Fruit fly (Drosophila melanogaster): ENCODE results near the gene CG9121.

CG9121 gene

DNA sequence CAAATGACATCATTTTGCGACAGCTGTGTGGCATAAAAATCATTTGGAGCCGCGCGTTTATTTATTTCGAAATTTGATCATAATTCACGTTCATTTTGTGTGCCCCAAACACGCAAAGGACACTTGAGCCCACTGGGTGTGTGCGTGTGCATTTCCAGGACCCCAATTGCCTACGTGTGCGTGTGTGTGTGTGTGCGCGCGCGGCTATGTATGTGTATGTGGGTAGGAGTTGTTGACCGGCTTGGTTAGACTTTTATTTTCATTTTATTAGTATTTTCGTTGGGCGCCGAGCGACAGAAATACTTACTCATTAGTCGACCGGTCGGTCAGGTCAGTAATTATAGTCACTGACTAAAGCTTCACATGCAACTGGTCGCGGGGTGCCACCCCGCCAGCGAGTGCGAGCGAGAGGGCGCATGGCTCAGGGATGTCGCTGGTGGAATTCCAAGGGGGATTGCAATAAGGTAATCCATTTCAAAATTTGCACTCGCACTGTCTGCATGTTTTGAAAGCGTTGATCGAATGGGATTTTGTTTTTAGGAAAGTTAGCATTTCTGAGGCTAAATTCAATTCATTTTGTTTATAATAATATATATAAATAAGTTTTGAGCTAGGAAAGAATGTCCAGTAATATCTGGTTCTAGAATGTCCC lies 7.2 kb downstream of the CG9121 start (continued):
- TF ChIP-seq hb (GFP tag; IDR thresholded peaks at IDR 0.05; ENCODE audit: partially characterized antibody) (no peak), CG31224 (GFP tag; IDR thresholded peaks at IDR 0.05) (0 out of 2 replicates have a peak, but pooled peaks have one; percentile 12), CG18619 (GFP tag; optimal IDR thresholded peaks at IDR 0.05) (peak; percentile 50), pho (GFP tag; optimal IDR thresholded peaks at IDR 0.05) (peak; percentile 23), zfh2 (GFP tag; optimal IDR thresholded peaks at IDR 0.05) (peak; percentile 37), pan (optimal IDR thresholded peaks at IDR 0.05) (no peak), pan (GFP tag; optimal IDR thresholded peaks at IDR 0.05 in 1 of 2, IDR thresholded peaks at IDR 0.05 in 1 of 2) (peak in 1 of 2 experiments; percentile 62), CG15514 (GFP tag; optimal IDR thresholded peaks at IDR 0.05) (no peak), peb (GFP tag; IDR thresholded peaks at IDR 0.05) (no peak), esg (GFP tag; conservative IDR thresholded peaks at IDR 0.05) (no peak), Fer3 (tag; optimal IDR thresholded peaks at IDR 0.05) (peak; percentile 19), shn (GFP tag; optimal IDR thresholded peaks at IDR 0.05) (peak; percentile 15), BtbVII (GFP tag; optimal IDR thresholded peaks at IDR 0.05) (peak; percentile 49), bcd (GFP tag; optimal IDR thresholded peaks at IDR 0.05) (peak; percentile 44), corto (GFP tag; optimal IDR thresholded peaks at IDR 0.05) (peak; percentile 25), Mad (GFP tag; optimal IDR thresholded peaks at IDR 0.05) (peak; percentile 38), CG7745 (tag; optimal IDR thresholded peaks at IDR 0.05) (no peak), sisA (GFP tag; IDR thresholded peaks at IDR 0.05) (peak; percentile 69), CG10209 (GFP tag; optimal IDR thresholded peaks at IDR 0.05) (peak; percentile 53), CG6272 (GFP tag; IDR thresholded peaks at IDR 0.05) (peak; percentile 23; the same call in 1 of the 2 replicates), Trl (optimal IDR thresholded peaks at IDR 0.05) (no peak), Trl (GFP tag; optimal IDR thresholded peaks at IDR 0.05) (peak; percentile 46), schlank (tag; optimal IDR thresholded peaks at IDR 0.05) (peak; percentile 6), Antp (GFP tag; optimal IDR thresholded peaks at IDR 0.05) (peak; percentile 32), gsb-n (tag; optimal IDR thresholded peaks at IDR 0.05) (peak; percentile 20), cg (GFP tag; optimal IDR thresholded peaks at IDR 0.05) (peak; percentile 87), abd-A (tag; optimal IDR thresholded peaks at IDR 0.05) (peak; percentile 50), NFAT (GFP tag; IDR thresholded peaks at IDR 0.05) (peak; percentile 62; the same call in 1 of the 2 replicates), Ssrp (tag; optimal IDR thresholded peaks at IDR 0.05) (peak; percentile 49), Drgx (GFP tag; IDR thresholded peaks at IDR 0.05) (peak; percentile 73), tll (GFP tag; optimal IDR thresholded peaks at IDR 0.05) (no peak), Fer1 (GFP tag; optimal IDR thresholded peaks at IDR 0.05) (peak; percentile 17), CG9727 (GFP tag; optimal IDR thresholded peaks at IDR 0.05) (peak; percentile 28), pum (GFP tag; optimal IDR thresholded peaks at IDR 0.05) (peak; percentile 40), CG9932 (GFP tag; IDR thresholded peaks at IDR 0.05) (peak; percentile 61), PHDP (tag; optimal IDR thresholded peaks at IDR 0.05) (peak; percentile 27), Hr51 (GFP tag; optimal IDR thresholded peaks at IDR 0.05) (peak in 1 of 2 experiments; percentile 45), ewg (GFP tag; optimal IDR thresholded peaks at IDR 0.05) (peak; percentile 37), stc (GFP tag; IDR thresholded peaks at IDR 0.05) (peak; percentile 60), ap (GFP tag; IDR thresholded peaks at IDR 0.05) (no peak), lmd (GFP tag; IDR thresholded peaks at IDR 0.05) (peak; percentile 60), Ets65A (GFP tag) (peak; percentile 92), CG9215 (GFP tag; IDR thresholded peaks at IDR 0.05) (no peak), HLH54F (GFP tag; optimal IDR thresholded peaks at IDR 0.05) (peak; percentile 18), ttk (GFP tag; IDR thresholded peaks at IDR 0.05) (peak; percentile 43), tna (GFP tag; IDR thresholded peaks at IDR 0.05; ENCODE audit: partially characterized antibody) (no peak), YL-1 (GFP tag; optimal IDR thresholded peaks at IDR 0.05) (no peak), scrt (GFP tag; optimal IDR thresholded peaks at IDR 0.05) (peak; percentile 76), CG17328 (GFP tag; IDR thresholded peaks at IDR 0.05) (0 out of 2 replicates have a peak, but pooled peaks have one; percentile 42), CG15011 (GFP tag; optimal IDR thresholded peaks at IDR 0.05) (no peak)

Measured in whole organism, embryonic.